Worm (Caenorhabditis elegans): Measurements from ENCODE around the gene F45E10.2.

ce11 chrII:11076550-11076949 is 21.4 kb upstream of the F45E10.2 start:
- TF ChIP-seq aha-1 (tag; optimal IDR thresholded peaks at IDR 0.05) (no peak), skn-1 (tag; optimal IDR thresholded peaks at IDR 0.05) (no peak), elt-2 (tag; optimal IDR thresholded peaks at IDR 0.05) (no peak), unc-62 (GFP tag; optimal IDR thresholded peaks at IDR 0.05) (no peak), snpc-4 (tag; optimal IDR thresholded peaks at IDR 0.05) (no peak), fos-1 (tag; optimal IDR thresholded peaks at IDR 0.05) (no peak), rnt-1 (tag; optimal IDR thresholded peaks at IDR 0.05) (peak; percentile 35), unc-130 (tag; optimal IDR thresholded peaks at IDR 0.05) (no peak), nhr-237 (tag; optimal IDR thresholded peaks at IDR 0.05) (no peak)
